Fruit fly (Drosophila melanogaster): Measurements from ENCODE around the gene Ravus.

Gene Ravus

dm6 chr3R:13279419-13279818, 15.6 kb upstream of the Ravus start, which contains the start of gene CG8630:
CG8630 (plus strand) TSS chr3R:13279721.
- TF ChIP-seq noc (tag; optimal IDR thresholded peaks at IDR 0.05), result no peak

- no peak for TF ChIP-seq noc (tag; optimal IDR thresholded peaks at IDR 0.05)
Observed at dm6 chr3R:13275473-13275872, 11.6 kb upstream of the Ravus start.

- no peak for TF ChIP-seq noc (tag; optimal IDR thresholded peaks at IDR 0.05)
Observed at dm6 chr3R:13274257-13274796, 10.5 kb upstream of the Ravus start.

dm6 chr3R:13273462-13273861, 9.6 kb upstream of the Ravus start:
- TF ChIP-seq noc (tag; optimal IDR thresholded peaks at IDR 0.05), result no peak

dm6 chr3R:13271758-13272157, 7.9 kb upstream of the Ravus start, which contains the start of gene TBC1D5:
TBC1D5 (minus strand) TSS chr3R:13272011.
- no peak for TF ChIP-seq noc (tag; optimal IDR thresholded peaks at IDR 0.05)

dm6 chr3R:13270648-13271047, 6.8 kb upstream of the Ravus start:
- TF ChIP-seq noc (tag; optimal IDR thresholded peaks at IDR 0.05), result no peak

dm6 chr3R:13261706-13262105, 2.2 kb downstream of the Ravus start:
- TF ChIP-seq noc (tag; optimal IDR thresholded peaks at IDR 0.05), result no peak

dm6 chr3R:13260114-13260673, 3.7 kb downstream of the Ravus start, which contains the start of gene CG11686:
CG11686 (plus strand) TSS chr3R:13260356.
- TF ChIP-seq noc (tag; optimal IDR thresholded peaks at IDR 0.05), result no peak

- no peak for TF ChIP-seq noc (tag; optimal IDR thresholded peaks at IDR 0.05)
Observed at dm6 chr3R:13258696-13259567, 4.9 kb downstream of the Ravus start, which contains the start of gene Ace. Ace (minus strand) TSS chr3R:13259517.

dm6 chr3R:13257110-13257509, 6.8 kb downstream of the Ravus start:
- no peak for TF ChIP-seq noc (tag; optimal IDR thresholded peaks at IDR 0.05)

dm6 chr3R:13241726-13242125, 22.1 kb downstream of the Ravus start:
- TF ChIP-seq noc (tag; optimal IDR thresholded peaks at IDR 0.05), result no peak

- no peak for TF ChIP-seq noc (tag; optimal IDR thresholded peaks at IDR 0.05)
Observed at dm6 chr3R:13231184-13231583, 32.7 kb downstream of the Ravus start.

dm6 chr3R:13221820-13222219, 42.0 kb downstream of the Ravus start:
- TF ChIP-seq noc (tag; optimal IDR thresholded peaks at IDR 0.05), result peak; percentile 51

dm6 chr3R:13220478-13220877, 43.4 kb downstream of the Ravus start, which contains the start of gene CG8476:
CG8476 (minus strand) TSS chr3R:13220578.
- TF ChIP-seq noc (tag; optimal IDR thresholded peaks at IDR 0.05), result no peak

- TF ChIP-seq noc (tag; optimal IDR thresholded peaks at IDR 0.05), result no peak
Observed at dm6 chr3R:13218733-13219132, 45.1 kb downstream of the Ravus start.

dm6 chr3R:13215100-13215499, 48.8 kb downstream of the Ravus start:
- TF ChIP-seq noc (tag; optimal IDR thresholded peaks at IDR 0.05), result no peak

- TF ChIP-seq noc (tag; optimal IDR thresholded peaks at IDR 0.05), result no peak
Observed at dm6 chr3R:13214347-13214746, 49.5 kb downstream of the Ravus start, which contains the start of gene CG8483. CG8483 (minus strand) TSS chr3R:13214465.

All from whole organism, larva.